Fruit fly (Drosophila melanogaster) whole organism, adult: ENCODE measurements around the gene Arf1.

ENCODE experiments used
- CG11617 ChIP-seq: fragments of 200-800 bp; sonication (Bioruptor generic); optimal IDR thresholded peaks from 2 replicates; lab custom pipeline; 2017; ENCODE audit warnings: mild to moderate bottlenecking, missing biosample characterization, missing genetic modification reagents, missing genetic modification characterization
- CG12768 ChIP-seq: fragments of 200-800 bp; sonication (Bioruptor generic); optimal IDR thresholded peaks from 2 replicates; lab custom pipeline; 2017; ENCODE audit warnings: missing biosample characterization, missing genetic modification characterization, mild to moderate bottlenecking, moderate library complexity, missing genetic modification reagents
- CG14711 ChIP-seq: fragments of 200-800 bp; sonication (Bioruptor generic); optimal IDR thresholded peaks from 2 replicates; lab custom pipeline; 2018; ENCODE audit warnings: missing biosample characterization, mild to moderate bottlenecking, missing genetic modification characterization, moderate library complexity
- CG1620 ChIP-seq: fragments of 200-800 bp; sonication (Bioruptor generic); optimal IDR thresholded peaks from 2 replicates; lab custom pipeline; 2016; ENCODE audit warnings: missing biosample characterization, missing genetic modification characterization
- CG33017 ChIP-seq: fragments of 200-800 bp; sonication (Bioruptor generic); optimal IDR thresholded peaks from 2 replicates; lab custom pipeline; 2018; ENCODE audit warnings: missing biosample characterization, mild to moderate bottlenecking, missing genetic modification characterization, moderate library complexity
- CG5204 ChIP-seq: fragments of 200-800 bp; sonication (Bioruptor generic); optimal IDR thresholded peaks from 2 replicates; lab custom pipeline; 2016; ENCODE audit warnings: missing biosample characterization, missing genetic modification characterization
- CG7045 ChIP-seq: fragments of 200-800 bp; sonication (Bioruptor generic); optimal IDR thresholded peaks from 2 replicates; lab custom pipeline; 2017; ENCODE audit warnings: missing biosample characterization, mild to moderate bottlenecking, missing genetic modification characterization
- CG7101 ChIP-seq: fragments of 200-800 bp; sonication (Bioruptor generic); optimal IDR thresholded peaks from 2 replicates; lab custom pipeline; 2018; ENCODE audit warnings: missing biosample characterization, mild to moderate bottlenecking, missing genetic modification characterization, moderate library complexity
- Clk ChIP-seq: fragments of 200-800 bp; sonication (Bioruptor generic); optimal IDR thresholded peaks from 2 replicates; lab custom pipeline; 2017; ENCODE audit warnings: missing biosample characterization, missing genetic modification characterization
- Crg-1 ChIP-seq: fragments of 200-800 bp; sonication (Bioruptor generic); optimal IDR thresholded peaks from 2 replicates; lab custom pipeline; 2016; ENCODE audit warnings: missing biosample characterization, missing genetic modification characterization
- Hr96 ChIP-seq: fragments of 200-800 bp; sonication (Bioruptor generic); optimal IDR thresholded peaks from 2 replicates; lab custom pipeline; 2016; ENCODE audit warnings: missing biosample characterization, missing genetic modification characterization
- Mnt ChIP-seq: fragments of 200-800 bp; sonication (Bioruptor generic); optimal IDR thresholded peaks from 2 replicates; lab custom pipeline; 2016; ENCODE audit warnings: missing biosample characterization, mild to moderate bottlenecking, missing genetic modification characterization
- bab1 ChIP-seq: fragments of 200-800 bp; sonication (Bioruptor generic); optimal IDR thresholded peaks from 3 replicates; lab custom pipeline; 2019; ENCODE audit warnings: missing biosample characterization, mild to moderate bottlenecking, missing genetic modification characterization, moderate library complexity
- cic ChIP-seq: fragments of 200-800 bp; sonication (Bioruptor generic); optimal IDR thresholded peaks from 2 replicates; lab custom pipeline; 2017; ENCODE audit warnings: missing biosample characterization, mild to moderate bottlenecking, missing genetic modification characterization, moderate library complexity
- cnc ChIP-seq, 2 experiments: fragments of >200 bp; optimal IDR thresholded peaks; 2 replicates each; lab custom pipeline; 2017
- kay ChIP-seq: fragments of 200-800 bp; sonication (Bioruptor generic); peaks from one replicate; lab custom pipeline; 2016; ENCODE audit warnings: missing biosample characterization, missing genetic modification characterization, borderline replicate concordance
- ovo ChIP-seq: fragments of 200-800 bp; sonication (Bioruptor generic); optimal IDR thresholded peaks from 2 replicates; lab custom pipeline; 2016; ENCODE audit warnings: missing biosample characterization, missing genetic modification characterization
- pad ChIP-seq: fragments of 200-800 bp; sonication (Bioruptor generic); optimal IDR thresholded peaks from 3 replicates; lab custom pipeline; 2017; ENCODE audit warnings: missing biosample characterization, missing genetic modification characterization, mild to moderate bottlenecking, moderate library complexity, missing genetic modification reagents
- tj ChIP-seq: fragments of 200-800 bp; sonication (Bioruptor generic); optimal IDR thresholded peaks from 3 replicates; lab custom pipeline; 2017; ENCODE audit warnings: missing biosample characterization, mild to moderate bottlenecking, missing genetic modification characterization, moderate library complexity
- toe ChIP-seq: fragments of 200-800 bp; sonication (Bioruptor generic); optimal IDR thresholded peaks from 2 replicates; lab custom pipeline; 2016; ENCODE audit warnings: missing biosample characterization, missing genetic modification characterization

Gene Arf1

dm6 chr3L:22848940-22849339, 23.1 kb downstream of the Arf1 start:
- TF ChIP-seq Crg-1 (GFP tag; lab: Kevin White, UChicago): no peak
- no peak for TF ChIP-seq cic (GFP tag; lab: Kevin White, UChicago)
- TF ChIP-seq cnc (optimal IDR thresholded peaks at IDR 0.05; lab: Kevin White, UChicago): no peak
- no peak for TF ChIP-seq pad (GFP tag; lab: Kevin White, UChicago)
- TF ChIP-seq kay: no peak
- TF ChIP-seq Hr96 (GFP tag; lab: Kevin White, UChicago): no peak
- no peak for TF ChIP-seq CG11617 (GFP tag; lab: Kevin White, UChicago)
- no peak for TF ChIP-seq ovo (GFP tag; lab: Kevin White, UChicago)
- no peak for TF ChIP-seq CG14711 (tag; lab: Kevin White, UChicago)
- TF ChIP-seq Clk: no peak
- no peak for TF ChIP-seq Mnt (GFP tag; lab: Kevin White, UChicago)
- TF ChIP-seq CG7045 (GFP tag; lab: Kevin White, UChicago): no peak
- no peak for TF ChIP-seq CG12768

- peak; percentile 33 for TF ChIP-seq bab1 (GFP tag; lab: Kevin White, UChicago)
- TF ChIP-seq CG14711 (tag; lab: Kevin White, UChicago): peak; percentile 11
- TF ChIP-seq cic (GFP tag; lab: Kevin White, UChicago): no peak
- no peak for TF ChIP-seq CG1620
Measured at dm6 chr3L:22847679-22848118, 24.3 kb downstream of the Arf1 start.

dm6 chr3L:22843094-22843493, 28.9 kb downstream of the Arf1 start:
- TF ChIP-seq Crg-1 (GFP tag; lab: Kevin White, UChicago) (no peak), CG1620 (no peak), CG7101 (tag; lab: Kevin White, UChicago) (no peak), CG5204 (GFP tag; lab: Kevin White, UChicago) (no peak), Hr96 (GFP tag; lab: Kevin White, UChicago) (no peak), Mnt (GFP tag; lab: Kevin White, UChicago) (no peak), CG7045 (GFP tag; lab: Kevin White, UChicago) (no peak), CG12768 (no peak), ovo (GFP tag; lab: Kevin White, UChicago) (no peak), toe (no peak), CG33017 (tag; lab: Kevin White, UChicago) (no peak), tj (GFP tag; lab: Kevin White, UChicago) (no peak), bab1 (GFP tag; lab: Kevin White, UChicago) (no peak), Clk (no peak), CG14711 (tag; lab: Kevin White, UChicago) (no peak), cic (GFP tag; lab: Kevin White, UChicago) (no peak), kay (no peak), cnc (optimal IDR thresholded peaks at IDR 0.05; lab: Kevin White, UChicago) (no peak), CG11617 (GFP tag; lab: Kevin White, UChicago) (no peak)

dm6 chr3L:22839726-22840228, 32.3 kb downstream of the Arf1 start:
- TF ChIP-seq CG33017 (tag; lab: Kevin White, UChicago): no peak
- TF ChIP-seq tj (GFP tag; lab: Kevin White, UChicago): peak; percentile 51
- TF ChIP-seq cic (GFP tag; lab: Kevin White, UChicago): peak; percentile 48
- no peak for TF ChIP-seq Crg-1 (GFP tag; lab: Kevin White, UChicago)
- no peak for TF ChIP-seq CG1620
- no peak for TF ChIP-seq Hr96 (GFP tag; lab: Kevin White, UChicago)
- peak; percentile 10 for TF ChIP-seq Mnt (GFP tag; lab: Kevin White, UChicago)
- no peak for TF ChIP-seq CG11617 (GFP tag; lab: Kevin White, UChicago)
- no peak for TF ChIP-seq CG5204 (GFP tag; lab: Kevin White, UChicago)
- TF ChIP-seq Clk: peak; percentile 50
- no peak for TF ChIP-seq kay
- no peak for TF ChIP-seq CG14711 (tag; lab: Kevin White, UChicago)
- no peak for TF ChIP-seq CG12768
- no peak for TF ChIP-seq bab1 (GFP tag; lab: Kevin White, UChicago)
- no peak for TF ChIP-seq toe
- no peak for TF ChIP-seq ovo (GFP tag; lab: Kevin White, UChicago)
- no peak for TF ChIP-seq cnc (optimal IDR thresholded peaks at IDR 0.05; lab: Kevin White, UChicago)
- TF ChIP-seq CG7045 (GFP tag; lab: Kevin White, UChicago): peak; percentile 11
- TF ChIP-seq CG7101 (tag; lab: Kevin White, UChicago): no peak
- peak; percentile 18 for TF ChIP-seq pad (GFP tag; lab: Kevin White, UChicago)

dm6 chr3L:22839243-22839642, 32.8 kb downstream of the Arf1 start:
- no peak for TF ChIP-seq pad (GFP tag; lab: Kevin White, UChicago)

dm6 chr3L:22837651-22838614, 34.1 kb downstream of the Arf1 start:
- TF ChIP-seq ovo (GFP tag; lab: Kevin White, UChicago): no peak
- no peak for TF ChIP-seq bab1 (GFP tag; lab: Kevin White, UChicago)
- peak; percentile 13 for TF ChIP-seq pad (GFP tag; lab: Kevin White, UChicago)
- TF ChIP-seq cic (GFP tag; lab: Kevin White, UChicago): peak; percentile 77
- no peak for TF ChIP-seq CG7101 (tag; lab: Kevin White, UChicago)
- no peak for TF ChIP-seq cnc (optimal IDR thresholded peaks at IDR 0.05; lab: Kevin White, UChicago)
- peak; percentile 69 for TF ChIP-seq CG12768
- no peak for TF ChIP-seq CG1620
- peak; percentile 4 for TF ChIP-seq CG11617 (GFP tag; lab: Kevin White, UChicago)
- peak; percentile 53 for TF ChIP-seq Clk
- peak; percentile 29 for TF ChIP-seq tj (GFP tag; lab: Kevin White, UChicago)
- TF ChIP-seq kay: peak; percentile 76
- peak; percentile 3 for TF ChIP-seq toe
- TF ChIP-seq Hr96 (GFP tag; lab: Kevin White, UChicago): peak; percentile 43
- peak; percentile 23 for TF ChIP-seq Mnt (GFP tag; lab: Kevin White, UChicago)
- TF ChIP-seq CG14711 (tag; lab: Kevin White, UChicago): peak; percentile 42
- peak; percentile 19 for TF ChIP-seq CG33017 (tag; lab: Kevin White, UChicago)
